Fruit fly (Drosophila melanogaster) whole organism, prepupa: ENCODE data around the gene CG6118.
A peak's percentile ranks its signal among the peaks of the same experiment; 100 is the strongest.

Experiments
- Blimp-1 ChIP-seq: fragments of 200-800 bp; sonication (Bioruptor generic); optimal IDR thresholded peaks from 3 replicates; lab custom pipeline; 2017; ENCODE audit warnings: missing biosample characterization, missing genetic modification characterization, mild to moderate bottlenecking, moderate library complexity, missing genetic modification reagents
- CG11902 ChIP-seq: fragments of 200-800 bp; sonication (Bioruptor generic); optimal IDR thresholded peaks from 3 replicates; lab custom pipeline; 2016; ENCODE audit warnings: missing biosample characterization, missing genetic modification characterization
- CG3032 ChIP-seq: fragments of 200-800 bp; optimal IDR thresholded peaks from 2 replicates; lab custom pipeline; 2019; ENCODE audit warnings: missing biosample characterization, mild to moderate bottlenecking, missing genetic modification characterization, moderate library complexity
- CG31627 ChIP-seq: fragments of 200-800 bp; sonication (Bioruptor generic); optimal IDR thresholded peaks from 3 replicates; lab custom pipeline; 2016; ENCODE audit warnings: missing biosample characterization, missing genetic modification characterization
- CG32006 ChIP-seq: fragments of 200-800 bp; sonication (Bioruptor generic); optimal IDR thresholded peaks from 3 replicates; lab custom pipeline; 2017; ENCODE audit warnings: missing biosample characterization, mild to moderate bottlenecking, missing genetic modification characterization
- CG3919 ChIP-seq: fragments of 200-800 bp; sonication (Bioruptor generic); optimal IDR thresholded peaks from 3 replicates; lab custom pipeline; 2016; ENCODE audit warnings: missing biosample characterization, missing genetic modification characterization
- CG4318 ChIP-seq: fragments of 200-800 bp; sonication (Bioruptor generic); optimal IDR thresholded peaks from 3 replicates; lab custom pipeline; 2017; ENCODE audit warnings: missing biosample characterization, mild to moderate bottlenecking, missing genetic modification characterization
- CG6808 ChIP-seq: fragments of 200-800 bp; sonication (Bioruptor generic); optimal IDR thresholded peaks from 3 replicates; lab custom pipeline; 2017; ENCODE audit warnings: missing biosample characterization, missing genetic modification characterization, mild to moderate bottlenecking, moderate library complexity, missing genetic modification reagents
- CG6854 ChIP-seq: fragments of 200-800 bp; sonication (Bioruptor generic); optimal IDR thresholded peaks from 2 replicates; lab custom pipeline; 2017; ENCODE audit warnings: missing biosample characterization, mild to moderate bottlenecking, missing genetic modification characterization
- CG7368 ChIP-seq: fragments of 200-800 bp; sonication (Bioruptor generic); optimal IDR thresholded peaks from 3 replicates; lab custom pipeline; 2016; ENCODE audit warnings: missing biosample characterization, missing genetic modification characterization
- CG8119 ChIP-seq: fragments of 200-800 bp; sonication (Bioruptor generic); IDR thresholded peaks from 3 replicates; pipeline ENCODE4 v1.3.6; 2022; ENCODE audit warnings: missing biosample characterization, missing genetic modification characterization
- CG8319 ChIP-seq: fragments of 200-800 bp; sonication (Bioruptor generic); optimal IDR thresholded peaks from 3 replicates; lab custom pipeline; 2016; ENCODE audit warnings: missing biosample characterization, missing genetic modification characterization
- CG8632 ChIP-seq: fragments of 200-800 bp; sonication (Bioruptor generic); optimal IDR thresholded peaks from 3 replicates; lab custom pipeline; 2016; ENCODE audit warnings: missing biosample characterization, missing genetic modification characterization
- CG9139 ChIP-seq: fragments of 200-800 bp; sonication (Bioruptor generic); optimal IDR thresholded peaks from 3 replicates; lab custom pipeline; 2017; ENCODE audit warnings: missing biosample characterization, mild to moderate bottlenecking, missing genetic modification characterization
- Eip78C ChIP-seq: fragments of 200-800 bp; sonication (Bioruptor generic); peaks from one replicate; lab custom pipeline; 2016; ENCODE audit warnings: missing biosample characterization, missing genetic modification characterization
- Ets96B ChIP-seq: fragments of 200-800 bp; optimal IDR thresholded peaks from 2 replicates; lab custom pipeline; 2019; ENCODE audit warnings: missing biosample characterization, mild to moderate bottlenecking, missing genetic modification characterization, moderate library complexity
- Gug ChIP-seq: fragments of 200-800 bp; sonication (Bioruptor generic); IDR thresholded peaks from 2 replicates; pipeline ENCODE4 v1.3.6; 2022; ENCODE audit warnings: missing biosample characterization, missing genetic modification characterization
- Hr38 ChIP-seq: sonication (Bioruptor generic); optimal IDR thresholded peaks from 2 replicates; lab custom pipeline; 2016; ENCODE audit warnings: missing biosample characterization, missing genetic modification characterization
- Hr39 ChIP-seq: fragments of 200-800 bp; sonication (Bioruptor generic); optimal IDR thresholded peaks from 2 replicates; lab custom pipeline; 2016; ENCODE audit warnings: missing biosample characterization, missing genetic modification characterization
- Met ChIP-seq: fragments of 200-800 bp; sonication (Bioruptor generic); optimal IDR thresholded peaks from 3 replicates; lab custom pipeline; 2016; ENCODE audit warnings: missing biosample characterization, missing genetic modification characterization
- Sox102F ChIP-seq: fragments of 200-800 bp; sonication (Bioruptor generic); optimal IDR thresholded peaks from 2 replicates; lab custom pipeline; 2016; ENCODE audit warnings: missing biosample characterization, mild to moderate bottlenecking, missing genetic modification characterization
- Sox14 ChIP-seq: fragments of 200-800 bp; sonication (Bioruptor generic); optimal IDR thresholded peaks from 3 replicates; lab custom pipeline; 2016; ENCODE audit warnings: missing biosample characterization, missing genetic modification characterization
- Sox15 ChIP-seq: fragments of 200-800 bp; sonication (Bioruptor generic); optimal IDR thresholded peaks from 3 replicates; lab custom pipeline; 2016; ENCODE audit warnings: missing biosample characterization, missing genetic modification characterization
- achi ChIP-seq: fragments of 200-800 bp; sonication (Bioruptor generic); optimal IDR thresholded peaks from 3 replicates; lab custom pipeline; 2016; ENCODE audit warnings: missing biosample characterization, missing genetic modification characterization
- acj6 ChIP-seq: fragments of 200-800 bp; sonication (Bioruptor generic); optimal IDR thresholded peaks from 3 replicates; lab custom pipeline; 2016; ENCODE audit warnings: missing biosample characterization, missing genetic modification characterization
- eg ChIP-seq: fragments of 200-800 bp; sonication (Bioruptor generic); IDR thresholded peaks from 3 replicates; pipeline ENCODE4 v1.3.6; 2022; ENCODE audit warnings: missing biosample characterization, missing genetic modification characterization
- lz ChIP-seq: fragments of 200-800 bp; sonication (Bioruptor generic); optimal IDR thresholded peaks from 3 replicates; lab custom pipeline; 2016; ENCODE audit warnings: missing biosample characterization, missing genetic modification characterization
- net ChIP-seq: fragments of 200-800 bp; sonication (Bioruptor generic); optimal IDR thresholded peaks from 3 replicates; lab custom pipeline; 2016; ENCODE audit warnings: missing biosample characterization, missing genetic modification characterization
- salr ChIP-seq, 2 experiments: fragments of 200-800 bp; sonication (Bioruptor generic); optimal IDR thresholded peaks; 3 replicates each; lab custom pipeline; 2016 to 2018; ENCODE audit warnings: missing biosample characterization in 2 of 2, missing genetic modification characterization in 2 of 2, mild to moderate bottlenecking in 1 of 2
- spab ChIP-seq: fragments of 200-800 bp; sonication (Bioruptor generic); optimal IDR thresholded peaks from 2 replicates; lab custom pipeline; 2017; ENCODE audit warnings: missing biosample characterization, mild to moderate bottlenecking, missing genetic modification characterization, missing genetic modification reagents
- ss ChIP-seq, 2 experiments: fragments of 200-800 bp; sonication (Bioruptor generic); optimal IDR thresholded peaks; 2 replicates in 1 of 2; 3 replicates in 1 of 2; lab custom pipeline; 2017 to 2018; ENCODE audit warnings: mild to moderate bottlenecking in 2 of 2, missing biosample characterization in 2 of 2, missing genetic modification characterization in 2 of 2, moderate library complexity in 1 of 2
- svp ChIP-seq: fragments of 200-800 bp; sonication (Bioruptor generic); peaks from one replicate; lab custom pipeline; 2016; ENCODE audit warnings: missing biosample characterization, missing genetic modification characterization

Gene CG6118

DNA sequence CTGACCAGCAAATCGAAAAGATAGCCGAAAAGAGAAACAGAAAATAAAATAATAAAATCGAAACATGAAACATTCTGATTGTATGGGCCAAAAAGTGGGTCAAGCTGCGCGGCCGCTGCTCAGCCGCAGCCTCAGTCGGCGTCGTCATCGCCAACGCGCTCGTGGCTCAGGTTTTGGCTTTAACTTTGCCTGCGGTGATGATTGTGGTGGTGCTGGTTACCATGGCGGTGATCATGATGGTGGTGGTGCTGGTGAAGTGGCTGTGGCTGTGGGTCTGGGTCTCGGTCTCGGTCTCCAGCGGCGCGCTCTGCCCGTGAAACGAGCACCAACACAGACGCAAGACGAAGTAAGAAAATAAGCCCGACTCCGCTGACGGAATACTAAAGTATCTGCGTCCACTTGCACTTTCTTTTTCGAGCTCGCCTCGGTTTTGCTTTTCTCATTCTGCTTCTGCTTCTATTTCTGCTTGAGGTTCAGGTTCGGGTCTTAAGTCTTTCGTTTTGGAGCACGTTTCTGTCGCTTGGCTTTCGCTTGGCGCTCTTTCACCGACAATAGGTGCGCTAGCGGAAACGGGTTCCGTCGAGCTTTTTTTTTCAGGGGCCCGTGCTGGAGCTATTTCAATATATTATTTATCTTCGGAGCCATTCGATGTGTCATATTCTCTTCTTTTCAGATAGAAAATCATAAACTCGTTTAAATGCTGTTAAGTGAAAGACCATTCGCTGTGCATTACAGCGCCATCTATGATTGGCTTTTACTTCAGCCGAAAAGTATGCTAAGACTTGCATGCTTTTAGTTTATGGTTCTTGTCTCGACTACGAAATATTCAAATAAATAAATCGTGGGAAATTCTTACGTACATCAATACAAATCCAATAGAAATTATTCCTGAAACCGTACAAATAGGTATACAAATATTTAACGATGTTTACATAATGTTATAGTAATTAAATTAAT lies 3.2 kb upstream of the CG6118 start (continued):
- no peak for TF ChIP-seq achi (GFP tag; lab: Kevin White, UChicago)
- no peak for TF ChIP-seq CG11902 (GFP tag; lab: Kevin White, UChicago)
- TF ChIP-seq Hr39: no peak
- TF ChIP-seq svp (GFP tag; lab: Kevin White, UChicago): no peak
- peak; percentile 86 for TF ChIP-seq CG6854
- no peak for TF ChIP-seq CG31627 (GFP tag; lab: Kevin White, UChicago)
- TF ChIP-seq Met (GFP tag; lab: Kevin White, UChicago): no peak
- no peak for TF ChIP-seq salr (GFP tag; optimal IDR thresholded peaks at IDR 0.05; lab: Kevin White, UChicago)
- no peak for TF ChIP-seq CG9139 (GFP tag; lab: Kevin White, UChicago)
- no peak for TF ChIP-seq CG4318 (GFP tag; lab: Kevin White, UChicago)
- peak; percentile 99 for TF ChIP-seq Blimp-1
- no peak for TF ChIP-seq Hr38 (GFP tag; lab: Kevin White, UChicago)
- no peak for TF ChIP-seq Ets96B (tag; lab: Kevin White, UChicago)
- no peak for TF ChIP-seq Sox102F (GFP tag; lab: Kevin White, UChicago)

- TF ChIP-seq CG3919 (GFP tag; lab: Kevin White, UChicago): no peak
- TF ChIP-seq Sox14 (GFP tag; lab: Kevin White, UChicago): no peak
- no peak for TF ChIP-seq CG8319 (GFP tag; lab: Kevin White, UChicago)
- TF ChIP-seq CG7368: no peak
- TF ChIP-seq Gug (GFP tag; lab: Robert Waterston, UW): no peak
- peak; percentile 72 for TF ChIP-seq Blimp-1
- no peak for TF ChIP-seq CG8119
- TF ChIP-seq Ets96B (tag; lab: Kevin White, UChicago): no peak
These were observed 2.3 kb upstream of the CG6118 start for dm6 chr3R:15436799-15437198.

dm6 chr3R:15433340-15433945 lies 1.1 kb downstream of the CG6118 start:
- TF ChIP-seq CG6854 (peak; percentile 86), CG8632 (GFP tag; lab: Kevin White, UChicago) (no peak), eg (GFP tag; lab: Robert Waterston, UW) (no peak; the same call in 2 of the 3 replicates), Eip78C (peak; percentile 35), Hr39 (no peak), net (GFP tag; lab: Kevin White, UChicago) (no peak), Blimp-1 (peak; percentile 83)

dm6 chr3R:15431142-15431541 lies 3.4 kb downstream of the CG6118 start:
- TF ChIP-seq svp (GFP tag; lab: Kevin White, UChicago): no peak
- no peak for TF ChIP-seq ss (GFP tag; optimal IDR thresholded peaks at IDR 0.05; lab: Kevin White, UChicago)
- no peak for TF ChIP-seq Sox14 (GFP tag; lab: Kevin White, UChicago)
- no peak for TF ChIP-seq CG3032 (tag; lab: Kevin White, UChicago)
- TF ChIP-seq Sox15 (GFP tag; lab: Kevin White, UChicago): no peak
- TF ChIP-seq spab (GFP tag; lab: Kevin White, UChicago): no peak
- no peak for TF ChIP-seq CG3919 (GFP tag; lab: Kevin White, UChicago)
- no peak for TF ChIP-seq CG32006 (GFP tag; lab: Kevin White, UChicago)
- TF ChIP-seq Blimp-1: no peak
- no peak for TF ChIP-seq lz (GFP tag; lab: Kevin White, UChicago)
- no peak for TF ChIP-seq acj6 (GFP tag; lab: Kevin White, UChicago)
- TF ChIP-seq, all 60 proteins: peak for 0

dm6 chr3R:15430349-15430748 lies 4.2 kb downstream of the CG6118 start:
- TF ChIP-seq CG6808 (no peak), Blimp-1 (peak; percentile 23)
